Fruit fly (Drosophila melanogaster) whole organism, embryonic: Measurements from ENCODE around the gene FucTA.

ENCODE experiments used
- B-H1 ChIP-seq: fragments of 200-800 bp; sonication (Bioruptor generic); IDR thresholded peaks from 3 replicates; pipeline ENCODE4 v1.3.6; 2022; ENCODE audit warnings: missing biosample characterization, missing genetic modification characterization
- BEAF-32 ChIP-seq: fragments of 200-800 bp; sonication (Bioruptor generic); optimal IDR thresholded peaks from 3 replicates; lab custom pipeline; 2017; ENCODE audit warnings: missing biosample characterization, missing genetic modification characterization, mild to moderate bottlenecking, moderate library complexity, missing genetic modification reagents
- Bteb2 ChIP-seq: fragments of 200-800 bp; sonication (Bioruptor generic); optimal IDR thresholded peaks from 2 replicates; lab custom pipeline; 2016; ENCODE audit warnings: missing biosample characterization, missing genetic modification characterization
- CG11085 ChIP-seq: fragments of 200-800 bp; sonication (Bioruptor generic); IDR thresholded peaks from 2 replicates; pipeline ENCODE4 v1.3.6; 2022; ENCODE audit warnings: missing biosample characterization, missing genetic modification characterization
- CG12769 ChIP-seq: fragments of 200-800 bp; sonication (Bioruptor generic); optimal IDR thresholded peaks from 2 replicates; lab custom pipeline; 2019; ENCODE audit warnings: missing biosample characterization, mild to moderate bottlenecking, missing genetic modification characterization, moderate library complexity
- CG13624 ChIP-seq: fragments of 200-800 bp; sonication (Bioruptor generic); optimal IDR thresholded peaks from 2 replicates; lab custom pipeline; 2016; ENCODE audit warnings: missing biosample characterization, missing genetic modification characterization
- CG14710 ChIP-seq: fragments of 200-800 bp; sonication (Bioruptor generic); optimal IDR thresholded peaks from 3 replicates; lab custom pipeline; 2019; ENCODE audit warnings: missing biosample characterization, mild to moderate bottlenecking, missing genetic modification characterization, moderate library complexity
- CG15011 ChIP-seq: fragments of 200-800 bp; sonication (Bioruptor generic); optimal IDR thresholded peaks from 3 replicates; lab custom pipeline; 2018; ENCODE audit warnings: missing biosample characterization, mild to moderate bottlenecking, missing genetic modification characterization
- CG15514 ChIP-seq: fragments of 200-800 bp; sonication (Bioruptor generic); optimal IDR thresholded peaks from 3 replicates; lab custom pipeline; 2017; ENCODE audit warnings: missing biosample characterization, missing genetic modification characterization, mild to moderate bottlenecking, moderate library complexity, missing genetic modification reagents
- CG18599 ChIP-seq: fragments of 200-800 bp; sonication (Bioruptor generic); optimal IDR thresholded peaks from 3 replicates; lab custom pipeline; 2017; ENCODE audit warnings: missing biosample characterization, missing genetic modification characterization, mild to moderate bottlenecking, moderate library complexity, missing genetic modification reagents
- CG32532 ChIP-seq: fragments of 200-800 bp; sonication (Bioruptor generic); IDR thresholded peaks from 2 replicates; pipeline ENCODE4 v1.3.6; 2022; ENCODE audit warnings: missing biosample characterization, missing genetic modification characterization
- CG33213 ChIP-seq: fragments of 200-800 bp; sonication (Bioruptor generic); optimal IDR thresholded peaks from 3 replicates; lab custom pipeline; 2016; ENCODE audit warnings: missing biosample characterization, missing genetic modification characterization
- CG34224 ChIP-seq: fragments of 200-800 bp; sonication (Bioruptor generic); IDR thresholded peaks from 3 replicates; pipeline ENCODE4 v1.3.6; 2022; ENCODE audit warnings: missing biosample characterization, missing genetic modification characterization; ENCODE audit not compliant: partially characterized antibody
- CG4360 ChIP-seq: fragments of 200-800 bp; sonication (Bioruptor generic); IDR thresholded peaks from 2 replicates; pipeline ENCODE4 v1.3.6; 2022; ENCODE audit warnings: missing biosample characterization, missing genetic modification characterization
- CG43689 ChIP-seq: fragments of 200-800 bp; sonication (Bioruptor generic); IDR thresholded peaks from 2 replicates; pipeline ENCODE4 v1.3.6; 2022; ENCODE audit warnings: missing biosample characterization, missing genetic modification characterization
- CG5953 ChIP-seq: fragments of 200-800 bp; sonication (Bioruptor generic); IDR thresholded peaks from 2 replicates; pipeline ENCODE4 v1.3.6; 2022; ENCODE audit warnings: missing biosample characterization, missing genetic modification characterization
- CG6654 ChIP-seq: fragments of 200-800 bp; sonication (Bioruptor generic); optimal IDR thresholded peaks from 2 replicates; lab custom pipeline; 2017; ENCODE audit warnings: missing biosample characterization, mild to moderate bottlenecking, missing genetic modification characterization
- CG6854 ChIP-seq: fragments of 200-800 bp; sonication (Bioruptor generic); optimal IDR thresholded peaks from 3 replicates; lab custom pipeline; 2017; ENCODE audit warnings: missing biosample characterization, mild to moderate bottlenecking, missing genetic modification characterization
- CG7928 ChIP-seq: fragments of 200-800 bp; sonication (Bioruptor generic); optimal IDR thresholded peaks from 2 replicates; lab custom pipeline; 2017; ENCODE audit warnings: missing biosample characterization, mild to moderate bottlenecking, missing genetic modification characterization
- CG8359 ChIP-seq: fragments of 200-800 bp; sonication (Bioruptor generic); optimal IDR thresholded peaks from 2 replicates; lab custom pipeline; 2017; ENCODE audit warnings: missing biosample characterization, mild to moderate bottlenecking, missing genetic modification characterization, borderline replicate concordance
- CG9817 ChIP-seq: fragments of 200-800 bp; sonication (Bioruptor generic); optimal IDR thresholded peaks from 2 replicates; lab custom pipeline; 2018; ENCODE audit warnings: missing biosample characterization, mild to moderate bottlenecking, missing genetic modification characterization, moderate library complexity
- CrebB ChIP-seq: fragments of 200-800 bp; sonication (Bioruptor generic); optimal IDR thresholded peaks from 3 replicates; lab custom pipeline; 2018; ENCODE audit warnings: missing biosample characterization, mild to moderate bottlenecking, missing genetic modification characterization
- D19A ChIP-seq: fragments of 200-800 bp; optimal IDR thresholded peaks from 3 replicates; lab custom pipeline; 2019; ENCODE audit warnings: missing biosample characterization, mild to moderate bottlenecking, missing genetic modification characterization, moderate library complexity
- Elba2 ChIP-seq: fragments of 200-800 bp; sonication (Bioruptor generic); optimal IDR thresholded peaks from 3 replicates; lab custom pipeline; 2016; ENCODE audit warnings: missing biosample characterization, missing genetic modification characterization
- HLH3B ChIP-seq: fragments of 200-800 bp; sonication (Bioruptor generic); IDR thresholded peaks from 2 replicates; pipeline ENCODE4 v1.3.6; 2022; ENCODE audit warnings: missing biosample characterization, missing genetic modification characterization
- HLH4C ChIP-seq: fragments of 200-800 bp; sonication (Bioruptor generic); IDR thresholded peaks from 3 replicates; pipeline ENCODE4 v1.3.6; 2022; ENCODE audit warnings: missing biosample characterization, missing genetic modification characterization; ENCODE audit not compliant: partially characterized antibody
- Hmr ChIP-seq: fragments of 200-800 bp; sonication (Bioruptor generic); optimal IDR thresholded peaks from 3 replicates; lab custom pipeline; 2017; ENCODE audit warnings: mild to moderate bottlenecking, missing biosample characterization, missing genetic modification reagents, missing genetic modification characterization
- Jarid2 ChIP-seq: fragments of 200-800 bp; sonication (Bioruptor generic); optimal IDR thresholded peaks from 3 replicates; lab custom pipeline; 2017; ENCODE audit warnings: mild to moderate bottlenecking, missing biosample characterization, missing genetic modification reagents, missing genetic modification characterization
- Myb ChIP-seq: fragments of 200-800 bp; sonication (Bioruptor generic); optimal IDR thresholded peaks from 2 replicates; lab custom pipeline; 2016; ENCODE audit warnings: missing biosample characterization, missing genetic modification characterization
- NFAT ChIP-seq: fragments of 200-800 bp; sonication (Bioruptor generic); IDR thresholded peaks from 2 replicates; pipeline ENCODE4 v1.3.6; 2022; ENCODE audit warnings: missing biosample characterization, missing genetic modification characterization
- Ptx1 ChIP-seq: fragments of 200-800 bp; sonication (Bioruptor generic); IDR thresholded peaks from 2 replicates; pipeline ENCODE4 v1.3.6; 2022; ENCODE audit warnings: missing biosample characterization, missing genetic modification characterization
- Ravus ChIP-seq: fragments of 200-800 bp; sonication (Bioruptor generic); IDR thresholded peaks from 2 replicates; pipeline ENCODE4 v1.3.6; 2022; ENCODE audit warnings: missing biosample characterization, missing genetic modification characterization
- Rfx ChIP-seq: fragments of 200-800 bp; sonication (Bioruptor generic); IDR thresholded peaks from 2 replicates; pipeline ENCODE4 v1.3.6; 2022; ENCODE audit warnings: missing biosample characterization, missing genetic modification characterization
- bigmax ChIP-seq: fragments of 200-800 bp; sonication (Bioruptor generic); optimal IDR thresholded peaks from 2 replicates; lab custom pipeline; 2018; ENCODE audit warnings: missing biosample characterization, mild to moderate bottlenecking, missing genetic modification characterization
- chinmo ChIP-seq: fragments of 200-800 bp; sonication (Bioruptor generic); IDR thresholded peaks from 4 replicates; pipeline ENCODE4 v1.3.6; 2022; ENCODE audit warnings: missing biosample characterization, missing genetic modification characterization; ENCODE audit not compliant: partially characterized antibody
- chn ChIP-seq: fragments of 200-800 bp; sonication (Bioruptor generic); optimal IDR thresholded peaks from 2 replicates; lab custom pipeline; 2016; ENCODE audit warnings: missing biosample characterization, missing genetic modification characterization
- croc ChIP-seq: fragments of 200-800 bp; sonication (Bioruptor generic); conservative IDR thresholded peaks from 3 replicates; pipeline ENCODE4 v1.3.6; 2022; ENCODE audit warnings: missing biosample characterization, missing genetic modification characterization
- insv ChIP-seq, 2 experiments: fragments of 200-800 bp; sonication (Bioruptor generic); optimal IDR thresholded peaks; 3 replicates each; lab custom pipeline; 2016 to 2018; ENCODE audit warnings: missing biosample characterization in 2 of 2, missing genetic modification characterization in 2 of 2
- knrl ChIP-seq: fragments of 200-800 bp; sonication (Bioruptor generic); IDR thresholded peaks from 3 replicates; pipeline ENCODE4 v1.3.6; 2022; ENCODE audit warnings: missing biosample characterization, missing genetic modification characterization; ENCODE audit not compliant: partially characterized antibody
- lbe ChIP-seq: fragments of 200-800 bp; sonication (Bioruptor generic); optimal IDR thresholded peaks from 2 replicates; lab custom pipeline; 2016; ENCODE audit warnings: missing biosample characterization, mild to moderate bottlenecking, missing genetic modification characterization
- mld ChIP-seq: fragments of 200-800 bp; sonication (Bioruptor generic); IDR thresholded peaks from 3 replicates; pipeline ENCODE4 v1.3.6; 2022; ENCODE audit warnings: missing biosample characterization, missing genetic modification characterization; ENCODE audit not compliant: partially characterized antibody
- nerfin-2 ChIP-seq: fragments of 200-800 bp; sonication (Bioruptor generic); IDR thresholded peaks from 2 replicates; pipeline ENCODE4 v1.3.6; 2022; ENCODE audit warnings: missing biosample characterization, missing genetic modification characterization; ENCODE audit not compliant: partially characterized antibody
- oc ChIP-seq: fragments of 200-800 bp; sonication (Bioruptor generic); optimal IDR thresholded peaks from 2 replicates; lab custom pipeline; 2018; ENCODE audit warnings: missing biosample characterization, mild to moderate bottlenecking, missing genetic modification characterization, moderate library complexity
- pita ChIP-seq: fragments of 200-800 bp; sonication (Bioruptor generic); optimal IDR thresholded peaks from 2 replicates; lab custom pipeline; 2017; ENCODE audit warnings: missing biosample characterization, mild to moderate bottlenecking, missing genetic modification characterization
- slp2 ChIP-seq: fragments of 200-800 bp; sonication (Bioruptor generic); optimal IDR thresholded peaks from 2 replicates; lab custom pipeline; 2016; ENCODE audit warnings: missing biosample characterization, missing genetic modification characterization
- sna ChIP-seq: fragments of 200-800 bp; sonication (Bioruptor generic); IDR thresholded peaks from 2 replicates; pipeline ENCODE4 v1.3.6; 2022; ENCODE audit warnings: missing biosample characterization, missing genetic modification characterization; ENCODE audit not compliant: partially characterized antibody
- sqz ChIP-seq: fragments of 200-800 bp; sonication (Bioruptor generic); optimal IDR thresholded peaks from 3 replicates; lab custom pipeline; 2018; ENCODE audit warnings: missing biosample characterization, mild to moderate bottlenecking, missing genetic modification characterization
- wdn ChIP-seq: fragments of 200-800 bp; sonication (Bioruptor generic); IDR thresholded peaks from 2 replicates; pipeline ENCODE4 v1.3.6; 2022; ENCODE audit warnings: missing biosample characterization, missing genetic modification characterization
- z ChIP-seq: fragments of 200-800 bp; sonication (Bioruptor generic); IDR thresholded peaks from 3 replicates; pipeline ENCODE4 v1.3.6; 2022; ENCODE audit warnings: missing biosample characterization, missing genetic modification characterization

Gene FucTA

dm6 chr3L:15104849-15105555 lies 41.9 kb upstream of the FucTA start (continued):
- no peak for TF ChIP-seq NFAT
- no peak for TF ChIP-seq HLH4C (GFP tag; lab: Robert Waterston, UW)
- no peak for TF ChIP-seq CG7928 (GFP tag; lab: Kevin White, UChicago)
- TF ChIP-seq CG15011: peak; percentile 34
- peak; percentile 43 for TF ChIP-seq Bteb2 (GFP tag; lab: Kevin White, UChicago)
- TF ChIP-seq oc (tag; lab: Kevin White, UChicago): no peak
- no peak for TF ChIP-seq CG43689 (GFP tag; lab: Robert Waterston, UW)
- TF ChIP-seq nerfin-2: no peak
- TF ChIP-seq B-H1 (GFP tag; lab: Robert Waterston, UW): no peak
- TF ChIP-seq mld (GFP tag; lab: Robert Waterston, UW): no peak
- no peak for TF ChIP-seq pita
- no peak for TF ChIP-seq Jarid2 (GFP tag; lab: Kevin White, UChicago)
- TF ChIP-seq knrl (GFP tag; lab: Robert Waterston, UW): no peak
- TF ChIP-seq BEAF-32: no peak
- no peak for TF ChIP-seq sna (GFP tag; lab: Robert Waterston, UW)
- TF ChIP-seq CG33213: no peak
- no peak for TF ChIP-seq wdn (GFP tag; lab: Robert Waterston, UW)
- TF ChIP-seq bigmax: no peak
- TF ChIP-seq CG5953 (GFP tag; lab: Robert Waterston, UW): peak; percentile 13; the same call in 1 of the 2 replicates
- peak; percentile 79 for TF ChIP-seq Ptx1
- TF ChIP-seq Myb (GFP tag; lab: Kevin White, UChicago): peak; percentile 36
- TF ChIP-seq CG32532 (GFP tag; lab: Robert Waterston, UW): peak; percentile 58
- TF ChIP-seq CG9817: peak; percentile 46
- TF ChIP-seq sqz (GFP tag; lab: Kevin White, UChicago): peak; percentile 86
- no peak; the same call in 2 of the 4 replicates for TF ChIP-seq chinmo (GFP tag; lab: Robert Waterston, UW)
- TF ChIP-seq z (GFP tag; lab: Robert Waterston, UW): no peak
- peak; percentile 4 for TF ChIP-seq CG14710 (tag; lab: Kevin White, UChicago)
- peak; percentile 59 for TF ChIP-seq lbe (GFP tag; lab: Kevin White, UChicago)
- no peak for TF ChIP-seq CG34224 (GFP tag; lab: Robert Waterston, UW)
- no peak for TF ChIP-seq CG4360 (GFP tag; lab: Robert Waterston, UW)
- TF ChIP-seq CG6854: peak; percentile 76
- TF ChIP-seq insv (GFP tag; optimal IDR thresholded peaks at IDR 0.05; lab: Kevin White, UChicago): no peak
- no peak for TF ChIP-seq CrebB (tag; lab: Kevin White, UChicago)
- no peak for TF ChIP-seq CG11085
- peak; percentile 44 for TF ChIP-seq chn (GFP tag; lab: Kevin White, UChicago)
- peak; percentile 95 for TF ChIP-seq D19A (tag; lab: Kevin White, UChicago)
- peak; percentile 50 for TF ChIP-seq slp2 (GFP tag; lab: Kevin White, UChicago)
- TF ChIP-seq CG13624 (GFP tag; lab: Kevin White, UChicago): peak; percentile 74
- peak; percentile 77 for TF ChIP-seq Hmr (GFP tag; lab: Kevin White, UChicago)
- TF ChIP-seq CG18599 (GFP tag; lab: Kevin White, UChicago): peak; percentile 70
- no peak for TF ChIP-seq Elba2 (GFP tag; lab: Kevin White, UChicago)
- TF ChIP-seq Rfx (GFP tag; lab: Robert Waterston, UW): peak; percentile 65
- TF ChIP-seq Ravus (GFP tag; lab: Robert Waterston, UW): no peak
- TF ChIP-seq CG8359 (GFP tag; lab: Kevin White, UChicago): no peak
- TF ChIP-seq croc (GFP tag; lab: Robert Waterston, UW): peak; percentile 26; the same call in 2 of the 3 replicates
- peak; percentile 36; the same call in 1 of the 2 replicates for TF ChIP-seq HLH3B (GFP tag; lab: Robert Waterston, UW)
- TF ChIP-seq CG6654 (GFP tag; lab: Kevin White, UChicago): no peak
- no peak for TF ChIP-seq CG12769 (tag; lab: Kevin White, UChicago)
- no peak for TF ChIP-seq CG15514 (GFP tag; lab: Kevin White, UChicago)
